Fruit fly (Drosophila melanogaster): ENCODE data around the gene if.

if gene

dm6 chrX:16791058-16791457 is 7.8 kb upstream of the if start, which contains the start of gene Rrp45:
TSS of gene Rrp45 (minus strand) at chrX:16791266.
- TF ChIP-seq fru (GFP tag; optimal IDR thresholded peaks at IDR 0.05) (no peak), Myc (optimal IDR thresholded peaks at IDR 0.05) (peak; percentile 26), woc (GFP tag; optimal IDR thresholded peaks at IDR 0.05) (peak; percentile 29), N (GFP tag; optimal IDR thresholded peaks at IDR 0.05) (no peak), Dfd (GFP tag; optimal IDR thresholded peaks at IDR 0.05) (no peak)

- no peak for TF ChIP-seq CG32264 (GFP tag; optimal IDR thresholded peaks at IDR 0.05)
- TF ChIP-seq CrebA (GFP tag; optimal IDR thresholded peaks at IDR 0.05; ENCODE audit: borderline replicate concordance): no peak
- TF ChIP-seq sage (GFP tag; optimal IDR thresholded peaks at IDR 0.05): no peak
- peak; percentile 63 for TF ChIP-seq psq (GFP tag; optimal IDR thresholded peaks at IDR 0.05)
- TF ChIP-seq Abd-B (GFP tag; optimal IDR thresholded peaks at IDR 0.05): no peak
- TF ChIP-seq Myc (optimal IDR thresholded peaks at IDR 0.05): peak; percentile 13
- TF ChIP-seq brk (GFP tag; optimal IDR thresholded peaks at IDR 0.05): no peak
- no peak for TF ChIP-seq br (GFP tag; optimal IDR thresholded peaks at IDR 0.05)
- TF ChIP-seq HLH106 (tag; optimal IDR thresholded peaks at IDR 0.05): peak; percentile 23
- TF ChIP-seq foxo (GFP tag; optimal IDR thresholded peaks at IDR 0.05): peak in 1 of 2 experiments; percentile 18
Observed at dm6 chrX:16787416-16787900, 4.2 kb upstream of the if start.

- no peak for TF ChIP-seq pan (optimal IDR thresholded peaks at IDR 0.05)
- TF ChIP-seq Hnf4 (GFP tag; optimal IDR thresholded peaks at IDR 0.05): peak; percentile 24
- no peak for TF ChIP-seq Mio (GFP tag; optimal IDR thresholded peaks at IDR 0.05)
- TF ChIP-seq Hr83 (GFP tag; optimal IDR thresholded peaks at IDR 0.05; ENCODE audit: poor library complexity, severe bottlenecking): peak; percentile 28
- TF ChIP-seq Abd-B (GFP tag; optimal IDR thresholded peaks at IDR 0.05): no peak
Observed at dm6 chrX:16786860-16787415, 3.7 kb upstream of the if start, which contains the start of the genes CG9609 and Sap30. TSS of gene CG9609 (minus strand) at chrX:16787008. TSS of gene Sap30 (plus strand) at chrX:16787283.

dm6 chrX:16783743-16784142 is 509 bp upstream of the if start, which contains the start of gene mRpL22:
TSS of gene mRpL22 (plus strand) at chrX:16783933.
- no peak for TF ChIP-seq Dfd (GFP tag; optimal IDR thresholded peaks at IDR 0.05)
- no peak for TF ChIP-seq Hr83 (GFP tag; optimal IDR thresholded peaks at IDR 0.05; ENCODE audit: poor library complexity, severe bottlenecking)
- TF ChIP-seq CrebA (GFP tag; optimal IDR thresholded peaks at IDR 0.05; ENCODE audit: borderline replicate concordance): no peak
- no peak for TF ChIP-seq brk (GFP tag; optimal IDR thresholded peaks at IDR 0.05)
- no peak for TF ChIP-seq Sp1 (GFP tag; optimal IDR thresholded peaks at IDR 0.05)
- TF ChIP-seq fru (GFP tag; optimal IDR thresholded peaks at IDR 0.05): no peak
- TF ChIP-seq Abd-B (GFP tag; optimal IDR thresholded peaks at IDR 0.05): no peak
- no peak for TF ChIP-seq tai (GFP tag; optimal IDR thresholded peaks at IDR 0.05)
- no peak for TF ChIP-seq CG9705 (GFP tag; optimal IDR thresholded peaks at IDR 0.05)
- TF ChIP-seq Vsx2 (GFP tag; optimal IDR thresholded peaks at IDR 0.05; ENCODE audit: partially characterized antibody): no peak
- no peak for TF ChIP-seq sv (GFP tag; optimal IDR thresholded peaks at IDR 0.05)
- TF ChIP-seq ey (GFP tag; optimal IDR thresholded peaks at IDR 0.05): no peak

dm6 chrX:16782175-16782916 is 888 bp downstream of the if start:
- TF ChIP-seq Myc (optimal IDR thresholded peaks at IDR 0.05): no peak
- TF ChIP-seq Mio (GFP tag; optimal IDR thresholded peaks at IDR 0.05): no peak
- no peak for TF ChIP-seq Jra (GFP tag; optimal IDR thresholded peaks at IDR 0.05)
- TF ChIP-seq psq (GFP tag; optimal IDR thresholded peaks at IDR 0.05): no peak
- TF ChIP-seq fru (GFP tag; optimal IDR thresholded peaks at IDR 0.05): peak; percentile 4
- no peak for TF ChIP-seq br (GFP tag; optimal IDR thresholded peaks at IDR 0.05)
- no peak for TF ChIP-seq dsf (GFP tag; optimal IDR thresholded peaks at IDR 0.05; ENCODE audit: borderline replicate concordance)
- no peak for TF ChIP-seq Rel (GFP tag; optimal IDR thresholded peaks at IDR 0.05)
- TF ChIP-seq Rel (tag; optimal IDR thresholded peaks at IDR 0.05): no peak
- no peak for TF ChIP-seq CrebA (GFP tag; optimal IDR thresholded peaks at IDR 0.05; ENCODE audit: borderline replicate concordance)
- TF ChIP-seq GATAd (GFP tag; optimal IDR thresholded peaks at IDR 0.05): no peak
- no peak for TF ChIP-seq woc (GFP tag; optimal IDR thresholded peaks at IDR 0.05)
- TF ChIP-seq CG32264 (GFP tag; optimal IDR thresholded peaks at IDR 0.05): no peak
- TF ChIP-seq Hr78 (GFP tag; optimal IDR thresholded peaks at IDR 0.05): no peak
- TF ChIP-seq sv (GFP tag; optimal IDR thresholded peaks at IDR 0.05): peak; percentile 8
- no peak for TF ChIP-seq Hnf4 (GFP tag; optimal IDR thresholded peaks at IDR 0.05)
- TF ChIP-seq foxo (GFP tag; optimal IDR thresholded peaks at IDR 0.05): peak in 1 of 2 experiments; percentile 13
- no peak for TF ChIP-seq lola (GFP tag; optimal IDR thresholded peaks at IDR 0.05)
- TF ChIP-seq Abd-B (GFP tag; optimal IDR thresholded peaks at IDR 0.05): no peak
- no peak for TF ChIP-seq brk (GFP tag; optimal IDR thresholded peaks at IDR 0.05)
- no peak for TF ChIP-seq Sp1 (GFP tag; optimal IDR thresholded peaks at IDR 0.05)
- TF ChIP-seq Hr83 (GFP tag; optimal IDR thresholded peaks at IDR 0.05; ENCODE audit: poor library complexity, severe bottlenecking): no peak
- TF ChIP-seq jim (GFP tag; optimal IDR thresholded peaks at IDR 0.05): no peak
- TF ChIP-seq Vsx2 (GFP tag; optimal IDR thresholded peaks at IDR 0.05; ENCODE audit: partially characterized antibody): no peak
- no peak for TF ChIP-seq HLH106 (tag; optimal IDR thresholded peaks at IDR 0.05)
- TF ChIP-seq dl (GFP tag; optimal IDR thresholded peaks at IDR 0.05; ENCODE audit: insufficient read depth in 1 of 2, partially characterized antibody in 2 of 2): no peak
- TF ChIP-seq h (GFP tag; optimal IDR thresholded peaks at IDR 0.05): peak; percentile 13
- no peak for TF ChIP-seq tai (GFP tag; optimal IDR thresholded peaks at IDR 0.05)
- no peak for TF ChIP-seq dmrt93B (GFP tag; optimal IDR thresholded peaks at IDR 0.05)
- no peak for TF ChIP-seq Dfd (GFP tag; optimal IDR thresholded peaks at IDR 0.05)
- TF ChIP-seq usp (GFP tag; optimal IDR thresholded peaks at IDR 0.05): no peak
- no peak for TF ChIP-seq pan (optimal IDR thresholded peaks at IDR 0.05)
- no peak for TF ChIP-seq sage (GFP tag; optimal IDR thresholded peaks at IDR 0.05)
- peak; percentile 4 for TF ChIP-seq ey (GFP tag; optimal IDR thresholded peaks at IDR 0.05)

Measured in whole organism, wandering third instar larva.